Fruit fly (Drosophila melanogaster): ENCODE measurements around the gene Gpdh3.

Gene Gpdh3

dm6 chr3R:22381735-22382134 is at the start of gene Gpdh3:
Gene Gpdh3 (plus strand): TSS chr3R:22382035.
- no peak for TF ChIP-seq Hr38 (GFP tag; optimal IDR thresholded peaks at IDR 0.05)
- TF ChIP-seq achi (GFP tag; optimal IDR thresholded peaks at IDR 0.05): no peak
- TF ChIP-seq CG10669 (GFP tag; optimal IDR thresholded peaks at IDR 0.05): no peak
- TF ChIP-seq CG11762 (GFP tag; optimal IDR thresholded peaks at IDR 0.05; ENCODE audit: insufficient read depth): no peak
- TF ChIP-seq Hr4 (GFP tag; optimal IDR thresholded peaks at IDR 0.05): no peak
- no peak for TF ChIP-seq Blimp-1 (GFP tag; optimal IDR thresholded peaks at IDR 0.05)
- no peak for TF ChIP-seq CG31627 (GFP tag; optimal IDR thresholded peaks at IDR 0.05)
- TF ChIP-seq CG6163 (GFP tag; IDR thresholded peaks at IDR 0.05): no peak
- no peak for TF ChIP-seq vri (GFP tag; optimal IDR thresholded peaks at IDR 0.05)
- no peak for TF ChIP-seq Met (GFP tag; optimal IDR thresholded peaks at IDR 0.05)
- TF ChIP-seq CG3919 (GFP tag; optimal IDR thresholded peaks at IDR 0.05): no peak
- no peak for TF ChIP-seq CG4318 (GFP tag; optimal IDR thresholded peaks at IDR 0.05)
- no peak for TF ChIP-seq spab (GFP tag; optimal IDR thresholded peaks at IDR 0.05)
- TF ChIP-seq CG15336 (GFP tag; IDR thresholded peaks at IDR 0.05): no peak
- TF ChIP-seq CG8632 (GFP tag; optimal IDR thresholded peaks at IDR 0.05): no peak
- no peak for TF ChIP-seq CG3032 (tag; optimal IDR thresholded peaks at IDR 0.05)

DNA sequence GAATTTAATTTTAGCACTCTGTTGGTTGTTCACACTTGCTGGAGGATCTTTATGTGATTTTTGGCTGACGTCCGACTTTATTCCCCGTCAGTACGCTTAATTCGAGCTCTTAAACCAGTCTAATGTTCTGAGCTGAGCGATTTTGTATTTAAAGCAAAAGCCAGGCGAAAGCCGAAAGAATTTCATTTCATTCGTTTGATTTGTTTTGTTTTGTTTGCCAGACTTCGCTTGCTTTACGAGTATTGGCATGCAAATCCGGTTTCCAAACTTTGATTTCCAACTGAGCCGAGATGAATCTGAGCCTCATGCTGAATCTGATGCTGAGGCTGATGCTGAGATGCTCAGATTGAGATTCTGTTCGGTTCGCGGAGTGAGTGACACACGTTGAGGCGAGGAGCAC is 47.8 kb upstream of the Gpdh3 start, which contains the start of gene CG5391:
Gene CG5391 (minus strand): TSS at position 101 of the 400 bp plus-strand sequence.
- TF ChIP-seq fkh (GFP tag; optimal IDR thresholded peaks at IDR 0.05) (no peak), Eip75B (GFP tag; optimal IDR thresholded peaks at IDR 0.05) (no peak), Blimp-1 (GFP tag; optimal IDR thresholded peaks at IDR 0.05) (no peak), acj6 (GFP tag; optimal IDR thresholded peaks at IDR 0.05) (no peak), Ets96B (tag; optimal IDR thresholded peaks at IDR 0.05) (no peak), CG11902 (GFP tag; optimal IDR thresholded peaks at IDR 0.05) (no peak), CG6276 (GFP tag; optimal IDR thresholded peaks at IDR 0.05) (no peak), CG1621 (tag; optimal IDR thresholded peaks at IDR 0.05) (no peak), CG8119 (GFP tag; IDR thresholded peaks at IDR 0.05) (no peak), Met (GFP tag; optimal IDR thresholded peaks at IDR 0.05) (no peak), CG34406 (GFP tag; optimal IDR thresholded peaks at IDR 0.05) (no peak), spab (GFP tag; optimal IDR thresholded peaks at IDR 0.05) (no peak), CG3919 (GFP tag; optimal IDR thresholded peaks at IDR 0.05) (no peak), Ets21C (GFP tag; optimal IDR thresholded peaks at IDR 0.05) (no peak), Hr4 (GFP tag; optimal IDR thresholded peaks at IDR 0.05) (no peak), CG6792 (GFP tag; optimal IDR thresholded peaks at IDR 0.05) (no peak), achi (GFP tag; optimal IDR thresholded peaks at IDR 0.05) (no peak), CG4318 (GFP tag; optimal IDR thresholded peaks at IDR 0.05) (no peak), CG7368 (GFP tag; optimal IDR thresholded peaks at IDR 0.05) (no peak), CG8319 (GFP tag; optimal IDR thresholded peaks at IDR 0.05) (no peak)

DNA sequence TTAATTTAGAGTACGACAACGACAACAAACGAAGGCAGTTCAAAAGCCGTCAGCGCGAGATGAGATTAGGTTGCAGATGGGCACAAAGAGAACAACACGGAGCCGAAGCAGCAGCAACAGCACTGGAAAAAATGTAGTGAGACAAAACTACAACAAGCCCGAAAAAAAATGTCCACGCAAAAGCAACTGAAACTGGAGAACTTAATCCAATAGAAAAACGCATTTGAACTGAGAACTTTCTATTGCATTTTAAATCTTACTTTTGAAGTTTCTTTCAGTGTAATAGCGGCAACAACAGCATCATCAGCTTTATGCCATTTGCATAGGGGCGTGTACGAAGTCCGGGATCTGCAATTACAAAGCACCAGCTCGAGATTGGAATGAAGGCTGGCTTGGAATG is 42.3 kb upstream of the Gpdh3 start:
- TF ChIP-seq CG11294 (GFP tag; IDR thresholded peaks at IDR 0.05) (no peak), Ets96B (tag; optimal IDR thresholded peaks at IDR 0.05) (peak; percentile 68), Gug (GFP tag; IDR thresholded peaks at IDR 0.05) (0 out of 2 replicates have a peak, but pooled peaks have one; percentile 12), topi (GFP tag; optimal IDR thresholded peaks at IDR 0.05) (peak; percentile 68), acj6 (GFP tag; optimal IDR thresholded peaks at IDR 0.05) (peak; percentile 66), vri (GFP tag; optimal IDR thresholded peaks at IDR 0.05) (peak; percentile 30), CG11762 (GFP tag; optimal IDR thresholded peaks at IDR 0.05; ENCODE audit: insufficient read depth) (peak; percentile 34), CG6854 (GFP tag; optimal IDR thresholded peaks at IDR 0.05) (peak; percentile 11), Blimp-1 (GFP tag; optimal IDR thresholded peaks at IDR 0.05) (no peak), CG11902 (GFP tag; optimal IDR thresholded peaks at IDR 0.05) (peak; percentile 40), Sox15 (GFP tag; optimal IDR thresholded peaks at IDR 0.05) (peak; percentile 54), Smox (GFP tag; optimal IDR thresholded peaks at IDR 0.05) (peak; percentile 59), eg (GFP tag; IDR thresholded peaks at IDR 0.05) (peak; percentile 56; the same call in 2 of the 3 replicates), Sox14 (GFP tag; optimal IDR thresholded peaks at IDR 0.05) (peak; percentile 59), CG7368 (GFP tag; optimal IDR thresholded peaks at IDR 0.05) (peak; percentile 58), CG6792 (GFP tag; optimal IDR thresholded peaks at IDR 0.05) (peak; percentile 63), Lpt (GFP tag; optimal IDR thresholded peaks at IDR 0.05) (peak; percentile 26), cyc (GFP tag; optimal IDR thresholded peaks at IDR 0.05) (peak; percentile 68), CG4318 (GFP tag; optimal IDR thresholded peaks at IDR 0.05) (no peak), esn (GFP tag; optimal IDR thresholded peaks at IDR 0.05) (peak; percentile 59), dsx (GFP tag; optimal IDR thresholded peaks at IDR 0.05; ENCODE audit: poor library complexity, severe bottlenecking) (peak; percentile 68), CG6808 (GFP tag; optimal IDR thresholded peaks at IDR 0.05) (peak; percentile 63), CG15336 (GFP tag; IDR thresholded peaks at IDR 0.05) (peak; percentile 29; the same call in 1 of the 2 replicates), fd85E (GFP tag; optimal IDR thresholded peaks at IDR 0.05) (peak; percentile 5), CG3032 (tag; optimal IDR thresholded peaks at IDR 0.05) (no peak), Eip93F (GFP tag; optimal IDR thresholded peaks at IDR 0.05) (no peak), CG34406 (GFP tag; optimal IDR thresholded peaks at IDR 0.05) (peak; percentile 56), salr (GFP tag; optimal IDR thresholded peaks at IDR 0.05) (peak; percentile 29 to 65), CG3919 (GFP tag; optimal IDR thresholded peaks at IDR 0.05) (peak; percentile 74), CG10631 (GFP tag; optimal IDR thresholded peaks at IDR 0.05) (peak; percentile 66), Hr38 (GFP tag; optimal IDR thresholded peaks at IDR 0.05) (no peak)

All from whole organism, prepupa.